Worm (Caenorhabditis elegans) whole organism, mixed stage, embryonic: Measurements from ENCODE around the gene cyp-34A6.

ENCODE experiments used
- ceh-39 ChIP-seq: fragments of 150-350 bp; optimal IDR thresholded peaks from 2 replicates; lab custom pipeline; 2014; ENCODE audit warnings: missing biosample characterization, missing genetic modification characterization
- hlh-1 ChIP-seq: fragments of 150-350 bp; optimal IDR thresholded peaks from 2 replicates; lab custom pipeline; 2014; ENCODE audit warnings: missing biosample characterization, missing genetic modification reagents, missing genetic modification characterization
- lin-13 ChIP-seq: fragments of 150-350 bp; optimal IDR thresholded peaks from 2 replicates; lab custom pipeline; 2014; ENCODE audit warnings: missing biosample characterization, missing genetic modification characterization
- mab-5 ChIP-seq: fragments of 150-350 bp; optimal IDR thresholded peaks from 2 replicates; lab custom pipeline; 2014; ENCODE audit warnings: missing biosample characterization, missing genetic modification characterization
- nhr-12 ChIP-seq: fragments of 150-350 bp; optimal IDR thresholded peaks from 2 replicates; lab custom pipeline; 2014; ENCODE audit warnings: missing biosample characterization, missing genetic modification characterization
- nhr-28 ChIP-seq: fragments of 150-350 bp; optimal IDR thresholded peaks from 2 replicates; lab custom pipeline; 2014; ENCODE audit warnings: missing biosample characterization, missing genetic modification characterization
- pha-4 ChIP-seq: fragments of 150-350 bp; optimal IDR thresholded peaks from 2 replicates; lab custom pipeline; 2018; ENCODE audit warnings: missing biosample characterization, missing genetic modification reagents, missing genetic modification characterization
- snpc-4 ChIP-seq: fragments of 150-350 bp; optimal IDR thresholded peaks from 2 replicates; lab custom pipeline; 2014; ENCODE audit warnings: missing biosample characterization, missing genetic modification characterization
- sptf-1 ChIP-seq: sonication (generic microtip); optimal IDR thresholded peaks from 2 replicates; lab custom pipeline; 2017; ENCODE audit warnings: mild to moderate bottlenecking, missing genetic modification characterization, moderate library complexity, missing compliant biosample characterization
- unc-39 ChIP-seq: fragments of 150-350 bp; optimal IDR thresholded peaks from 2 replicates; lab custom pipeline; 2014; ENCODE audit warnings: missing biosample characterization, missing genetic modification characterization
- unc-62 ChIP-seq: fragments of 150-350 bp; optimal IDR thresholded peaks from 2 replicates; lab custom pipeline; 2014; ENCODE audit warnings: missing biosample characterization, missing genetic modification reagents, missing genetic modification characterization

- TF ChIP-seq nhr-28 (tag; lab: Kevin White, UChicago) = no peak
- TF ChIP-seq mab-5 = no peak
- no peak for TF ChIP-seq snpc-4 (tag; lab: Kevin White, UChicago)
- no peak for TF ChIP-seq hlh-1 (tag; lab: Kevin White, UChicago)
- TF ChIP-seq lin-13 (tag; lab: Kevin White, UChicago) = no peak
- no peak for TF ChIP-seq unc-39
- TF ChIP-seq nhr-12 = no peak
- TF ChIP-seq unc-62 (GFP tag; lab: Kevin White, UChicago) = no peak
- no peak for TF ChIP-seq sptf-1 (tag; lab: Kevin White, UChicago)
- TF ChIP-seq pha-4 (tag; lab: Kevin White, UChicago) = no peak
- no peak for TF ChIP-seq ceh-39 (tag; lab: Kevin White, UChicago)
Observed at ce11 chrV:3929099-3929498, 32.0 kb downstream of the cyp-34A6 start, which contains the start of gene srx-64.
